Worm (Caenorhabditis elegans) whole organism, L1 larva: ENCODE measurements around the gene Y25C1A.6.

ENCODE experiments used
- ceh-82 ChIP-seq, 3 experiments: fragments of 150-350 bp in 1 of 3; sonication (generic microtip) in 2 of 3; optimal IDR thresholded peaks; 2 replicates each; lab custom pipeline; 2014 to 2017; ENCODE audit warnings: missing biosample characterization in 3 of 3, missing genetic modification characterization in 3 of 3
- elt-2 ChIP-seq: sonication (generic microtip); optimal IDR thresholded peaks from 2 replicates; lab custom pipeline; 2016; ENCODE audit warnings: missing genetic modification characterization, mild to moderate bottlenecking, inconsistent platforms, missing compliant biosample characterization, missing genetic modification reagents
- ets-5 ChIP-seq: fragments of 200-800 bp; sonication (Bioruptor generic); IDR thresholded peaks from 2 replicates; pipeline ENCODE4 v1.3.6; 2022; ENCODE audit warnings: missing genetic modification characterization, missing compliant biosample characterization
- fos-1 ChIP-seq: fragments of 150-350 bp; optimal IDR thresholded peaks from 2 replicates; lab custom pipeline; 2014; ENCODE audit warnings: missing biosample characterization, missing genetic modification characterization
- irx-1 ChIP-seq: sonication (generic microtip); optimal IDR thresholded peaks from 2 replicates; lab custom pipeline; 2016; ENCODE audit warnings: missing genetic modification characterization, missing compliant biosample characterization
- lin-15B ChIP-seq: fragments of 150-350 bp; sonication (generic microtip); optimal IDR thresholded peaks from 3 replicates; lab custom pipeline; 2014; ENCODE audit warnings: missing biosample characterization, missing genetic modification characterization
- nhr-11 ChIP-seq: fragments of 150-350 bp; optimal IDR thresholded peaks from 2 replicates; lab custom pipeline; 2014; ENCODE audit warnings: missing biosample characterization, missing genetic modification characterization
- nhr-90 ChIP-seq: sonication (generic microtip); optimal IDR thresholded peaks from 2 replicates; lab custom pipeline; 2016; ENCODE audit warnings: mild to moderate bottlenecking, missing genetic modification characterization, missing compliant biosample characterization; ENCODE audit not compliant: poor library complexity
- rnt-1 ChIP-seq: sonication (generic microtip); optimal IDR thresholded peaks from 2 replicates; lab custom pipeline; 2016; ENCODE audit warnings: mild to moderate bottlenecking, missing genetic modification characterization, moderate library complexity, missing compliant biosample characterization
- sptf-1 ChIP-seq: fragments of 150-350 bp; optimal IDR thresholded peaks from 2 replicates; lab custom pipeline; 2014; ENCODE audit warnings: missing biosample characterization, missing genetic modification characterization

DNA sequence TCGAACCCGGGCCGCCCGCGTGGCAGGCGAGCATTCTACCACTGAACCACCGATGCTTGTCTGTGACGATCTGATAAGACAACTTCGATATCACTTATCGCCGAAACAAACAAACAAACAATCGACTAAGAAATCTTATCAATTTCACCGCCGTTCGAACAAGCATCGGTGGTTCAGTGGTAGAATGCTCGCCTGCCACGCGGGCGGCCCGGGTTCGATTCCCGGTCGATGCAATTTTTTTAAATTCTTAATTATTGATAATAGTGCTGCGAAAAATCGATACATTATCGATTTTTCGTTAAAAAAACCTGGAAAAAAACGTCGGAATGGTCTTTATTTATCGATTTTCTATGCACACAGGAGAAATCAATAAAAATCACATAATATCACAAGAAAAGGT is 1.3 kb downstream of the Y25C1A.6 start:
- no peak for TF ChIP-seq ets-5 (GFP tag; lab: Robert Waterston, UW)
- TF ChIP-seq irx-1 = no peak
- no peak for TF ChIP-seq nhr-90 (tag; lab: Kevin White, UChicago)
- no peak for TF ChIP-seq lin-15B (tag; lab: Kevin White, UChicago)
- TF ChIP-seq fos-1 (tag; lab: Kevin White, UChicago) = no peak
- TF ChIP-seq rnt-1 (tag; lab: Kevin White, UChicago) = no peak
- TF ChIP-seq sptf-1 (tag; lab: Kevin White, UChicago) = no peak
- TF ChIP-seq nhr-11 (tag; lab: Kevin White, UChicago) = no peak
- no peak for TF ChIP-seq ceh-82 (tag; optimal IDR thresholded peaks at IDR 0.05; lab: Kevin White, UChicago)
- peak; percentile 45 for TF ChIP-seq elt-2 (tag; lab: Kevin White, UChicago)
